Fruit fly (Drosophila melanogaster) whole organism, wandering third instar larva: ENCODE results near the gene CG3223.

Source experiments
- Abd-B ChIP-seq: fragments of >200 bp; optimal IDR thresholded peaks from 2 replicates; lab custom pipeline; 2017; ENCODE audit warnings: missing biosample characterization, missing genetic modification characterization
- CG32264 ChIP-seq: fragments of 200-800 bp; sonication (Bioruptor generic); optimal IDR thresholded peaks from 2 replicates; lab custom pipeline; 2016; ENCODE audit warnings: missing biosample characterization, missing genetic modification characterization
- CG9705 ChIP-seq: fragments of 200-800 bp; sonication (Bioruptor generic); optimal IDR thresholded peaks from 2 replicates; lab custom pipeline; 2018; ENCODE audit warnings: missing biosample characterization, mild to moderate bottlenecking, missing genetic modification characterization
- Dfd ChIP-seq: fragments of >200 bp; optimal IDR thresholded peaks from 2 replicates; lab custom pipeline; 2017; ENCODE audit warnings: missing biosample characterization, missing genetic modification characterization
- Dif ChIP-seq: fragments of 200-275, 200-300 bp; sonication (Bioruptor generic); optimal IDR thresholded peaks from 2 replicates; lab custom pipeline; 2018; ENCODE audit warnings: missing biosample characterization, missing genetic modification characterization; ENCODE audit not compliant: partially characterized antibody
- GATAd ChIP-seq: sonication (Bioruptor generic); optimal IDR thresholded peaks from 2 replicates; lab custom pipeline; 2016; ENCODE audit warnings: missing biosample characterization, missing genetic modification characterization
- HLH106 ChIP-seq: fragments of 200-800 bp; optimal IDR thresholded peaks from 3 replicates; lab custom pipeline; 2019; ENCODE audit warnings: missing biosample characterization, mild to moderate bottlenecking, missing genetic modification characterization, moderate library complexity
- Hnf4 ChIP-seq: fragments of 200-800 bp; sonication (Bioruptor generic); optimal IDR thresholded peaks from 2 replicates; lab custom pipeline; 2016; ENCODE audit warnings: missing biosample characterization, mild to moderate bottlenecking, missing genetic modification characterization
- Hr78 ChIP-seq: fragments of >200 bp; optimal IDR thresholded peaks from 2 replicates; lab custom pipeline; 2017; ENCODE audit warnings: missing biosample characterization, missing genetic modification characterization
- Hr83 ChIP-seq: fragments of 200-300 bp; sonication (Bioruptor generic); optimal IDR thresholded peaks from 2 replicates; lab custom pipeline; 2016; ENCODE audit warnings: missing biosample characterization, mild to moderate bottlenecking, missing genetic modification characterization, moderate library complexity; ENCODE audit not compliant: poor library complexity, severe bottlenecking
- Jra ChIP-seq: sonication (Bioruptor generic); optimal IDR thresholded peaks from 2 replicates; lab custom pipeline; 2016; ENCODE audit warnings: missing biosample characterization, missing genetic modification characterization
- Mio ChIP-seq: sonication (Bioruptor generic); optimal IDR thresholded peaks from 2 replicates; lab custom pipeline; 2016; ENCODE audit warnings: missing biosample characterization, missing genetic modification characterization
- Myc ChIP-seq: fragments of >200 bp; optimal IDR thresholded peaks from 2 replicates; lab custom pipeline; 2017
- OdsH ChIP-seq: fragments of 200-800 bp; sonication (Bioruptor generic); optimal IDR thresholded peaks from 2 replicates; lab custom pipeline; 2016; ENCODE audit warnings: missing biosample characterization, mild to moderate bottlenecking, missing genetic modification characterization
- Rel ChIP-seq, 2 experiments: fragments of 200-800 bp; sonication (Bioruptor generic) in 1 of 2; optimal IDR thresholded peaks; 2 replicates in 1 of 2; 3 replicates in 1 of 2; lab custom pipeline; 2016 to 2019; ENCODE audit warnings: mild to moderate bottlenecking in 2 of 2, missing biosample characterization in 2 of 2, missing genetic modification characterization in 2 of 2, moderate library complexity in 1 of 2
- Sp1 ChIP-seq: fragments of 200-800 bp; sonication (Bioruptor generic); optimal IDR thresholded peaks from 3 replicates; lab custom pipeline; 2019; ENCODE audit warnings: missing biosample characterization, mild to moderate bottlenecking, missing genetic modification characterization, moderate library complexity
- Vsx2 ChIP-seq: fragments of 200-300, 225-300 bp; sonication (Bioruptor generic); optimal IDR thresholded peaks from 2 replicates; lab custom pipeline; 2018; ENCODE audit warnings: missing biosample characterization, missing genetic modification characterization; ENCODE audit not compliant: partially characterized antibody
- br ChIP-seq: fragments of 200-800 bp; sonication (Bioruptor generic); optimal IDR thresholded peaks from 2 replicates; lab custom pipeline; 2016; ENCODE audit warnings: missing biosample characterization, missing genetic modification characterization
- brk ChIP-seq: fragments of 200-800 bp; sonication (Bioruptor generic); optimal IDR thresholded peaks from 2 replicates; lab custom pipeline; 2016; ENCODE audit warnings: missing biosample characterization, mild to moderate bottlenecking, missing genetic modification characterization
- dmrt93B ChIP-seq: fragments of 200-800 bp; sonication (Bioruptor generic); optimal IDR thresholded peaks from 2 replicates; lab custom pipeline; 2018; ENCODE audit warnings: missing biosample characterization, mild to moderate bottlenecking, missing genetic modification characterization
- dsf ChIP-seq: sonication (Bioruptor generic); optimal IDR thresholded peaks from 2 replicates; lab custom pipeline; 2016; ENCODE audit warnings: missing biosample characterization, missing genetic modification characterization, borderline replicate concordance
- ey ChIP-seq: fragments of 200-800 bp; sonication (Bioruptor generic); optimal IDR thresholded peaks from 2 replicates; lab custom pipeline; 2016; ENCODE audit warnings: missing biosample characterization, missing genetic modification characterization
- foxo ChIP-seq, 2 experiments: fragments of 200-800 bp; sonication (Bioruptor generic); optimal IDR thresholded peaks; 2 replicates in 1 of 2; 3 replicates in 1 of 2; lab custom pipeline; 2016 to 2017; ENCODE audit warnings: missing biosample characterization in 2 of 2, missing genetic modification characterization in 2 of 2
- fru ChIP-seq: fragments of 200-800 bp; sonication (Bioruptor generic); optimal IDR thresholded peaks from 3 replicates; lab custom pipeline; 2016; ENCODE audit warnings: missing biosample characterization, mild to moderate bottlenecking, missing genetic modification characterization
- h ChIP-seq: fragments of 200-800 bp; sonication (Bioruptor generic); optimal IDR thresholded peaks from 3 replicates; lab custom pipeline; 2016; ENCODE audit warnings: missing biosample characterization, mild to moderate bottlenecking, missing genetic modification characterization
- jim ChIP-seq: fragments of 175-275, 200-325 bp; sonication (Bioruptor generic); optimal IDR thresholded peaks from 2 replicates; lab custom pipeline; 2016; ENCODE audit warnings: missing biosample characterization, mild to moderate bottlenecking, missing genetic modification characterization
- lola ChIP-seq: fragments of >200 bp; optimal IDR thresholded peaks from 2 replicates; lab custom pipeline; 2017; ENCODE audit warnings: missing biosample characterization, missing genetic modification characterization
- psq ChIP-seq: fragments of 200-800 bp; sonication (Bioruptor generic); optimal IDR thresholded peaks from 3 replicates; lab custom pipeline; 2017; ENCODE audit warnings: missing biosample characterization, mild to moderate bottlenecking, missing genetic modification characterization, moderate library complexity
- rgr ChIP-seq: fragments of 200-800 bp; sonication (Bioruptor generic); optimal IDR thresholded peaks from 3 replicates; lab custom pipeline; 2016; ENCODE audit warnings: missing biosample characterization, mild to moderate bottlenecking, missing genetic modification characterization
- sage ChIP-seq: fragments of 200-800 bp; sonication (Bioruptor generic); optimal IDR thresholded peaks from 2 replicates; lab custom pipeline; 2016; ENCODE audit warnings: missing biosample characterization, mild to moderate bottlenecking, missing genetic modification characterization
- sv ChIP-seq: fragments of 200-800 bp; sonication (Bioruptor generic); optimal IDR thresholded peaks from 3 replicates; lab custom pipeline; 2016; ENCODE audit warnings: missing biosample characterization, missing genetic modification characterization
- tai ChIP-seq: sonication (Bioruptor generic); optimal IDR thresholded peaks from 2 replicates; lab custom pipeline; 2016; ENCODE audit warnings: missing biosample characterization, missing genetic modification characterization
- usp ChIP-seq: fragments of >200 bp; optimal IDR thresholded peaks from 2 replicates; lab custom pipeline; 2017; ENCODE audit warnings: missing biosample characterization, missing genetic modification characterization
- woc ChIP-seq: sonication (Bioruptor generic); optimal IDR thresholded peaks from 2 replicates; lab custom pipeline; 2016; ENCODE audit warnings: missing biosample characterization, mild to moderate bottlenecking, missing genetic modification characterization

Gene CG3223

DNA sequence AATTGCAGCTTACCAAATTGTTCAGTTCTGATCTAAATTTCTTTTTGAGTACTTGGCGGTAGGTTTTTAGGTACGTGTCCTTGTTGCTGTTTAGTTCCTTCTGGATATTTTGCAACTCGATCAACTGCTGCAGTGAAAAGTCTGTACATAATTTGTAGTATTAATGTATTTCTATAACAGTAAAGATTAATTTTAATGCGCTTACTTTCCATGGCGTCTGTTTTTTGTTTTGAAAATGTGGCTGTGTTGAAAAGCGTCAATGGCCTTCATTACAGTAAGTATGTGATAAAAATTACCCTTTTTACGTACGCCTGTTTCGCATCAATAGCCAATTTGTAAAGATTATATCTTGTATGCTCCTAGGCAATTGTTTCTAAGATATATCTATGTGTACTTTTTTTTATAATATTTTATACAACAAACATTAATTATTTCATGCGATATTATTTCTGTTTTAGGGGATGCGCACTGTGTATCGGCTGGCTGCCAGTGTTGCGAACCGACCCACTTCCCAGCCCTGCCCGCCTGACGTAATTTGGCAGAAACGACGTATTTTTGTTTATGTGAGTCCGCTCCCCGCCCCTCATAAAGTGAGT, 8.0 kb upstream of the CG3223 start, which contains the start of the genes Kmn2 and CG2698:
Gene Kmn2 (minus strand): TSS at position 236 of the 596 bp plus-strand sequence.
Gene CG2698 (plus strand): TSS at position 489 of the 596 bp plus-strand sequence.
- TF ChIP-seq brk (peak; percentile 96), Hnf4 (GFP tag; lab: Kevin White, UChicago) (peak; percentile 95), GATAd (peak; percentile 69), sv (GFP tag; lab: Kevin White, UChicago) (peak; percentile 92), woc (GFP tag; lab: Kevin White, UChicago) (peak; percentile 93), Sp1 (peak; percentile 96), Dif (GFP tag; lab: Kevin White, UChicago) (no peak), fru (GFP tag; lab: Kevin White, UChicago) (peak; percentile 94), ey (GFP tag; lab: Kevin White, UChicago) (peak; percentile 93), Hr78 (no peak), foxo (GFP tag; optimal IDR thresholded peaks at IDR 0.05; lab: Kevin White, UChicago) (peak in 1 of 2 experiments; percentile 97), lola (GFP tag; lab: Kevin White, UChicago) (no peak), rgr (GFP tag; lab: Kevin White, UChicago) (peak; percentile 97), Mio (GFP tag; lab: Kevin White, UChicago) (peak; percentile 58), HLH106 (peak; percentile 97), Vsx2 (GFP tag; lab: Kevin White, UChicago) (no peak), tai (GFP tag; lab: Kevin White, UChicago) (no peak), jim (GFP tag; lab: Kevin White, UChicago) (no peak), Jra (GFP tag; lab: Kevin White, UChicago) (peak; percentile 92), OdsH (GFP tag; lab: Kevin White, UChicago) (peak; percentile 97), dsf (GFP tag; lab: Kevin White, UChicago) (peak; percentile 91), usp (no peak), dmrt93B (GFP tag; lab: Kevin White, UChicago) (peak; percentile 97), h (GFP tag; lab: Kevin White, UChicago) (peak; percentile 96), br (GFP tag; lab: Kevin White, UChicago) (peak; percentile 93), CG32264 (GFP tag; lab: Kevin White, UChicago) (peak; percentile 77), psq (peak; percentile 95), Dfd (GFP tag; lab: Kevin White, UChicago) (no peak), Myc (lab: Kevin White, UChicago) (peak; percentile 64), CG9705 (GFP tag; lab: Kevin White, UChicago) (peak; percentile 90), Hr83 (GFP tag; lab: Kevin White, UChicago) (peak; percentile 65), Rel (GFP tag; optimal IDR thresholded peaks at IDR 0.05; lab: Kevin White, UChicago) (no peak), Rel (tag; optimal IDR thresholded peaks at IDR 0.05; lab: Kevin White, UChicago) (peak; percentile 83), Abd-B (GFP tag; lab: Kevin White, UChicago) (no peak), sage (GFP tag; lab: Kevin White, UChicago) (peak; percentile 95)

DNA sequence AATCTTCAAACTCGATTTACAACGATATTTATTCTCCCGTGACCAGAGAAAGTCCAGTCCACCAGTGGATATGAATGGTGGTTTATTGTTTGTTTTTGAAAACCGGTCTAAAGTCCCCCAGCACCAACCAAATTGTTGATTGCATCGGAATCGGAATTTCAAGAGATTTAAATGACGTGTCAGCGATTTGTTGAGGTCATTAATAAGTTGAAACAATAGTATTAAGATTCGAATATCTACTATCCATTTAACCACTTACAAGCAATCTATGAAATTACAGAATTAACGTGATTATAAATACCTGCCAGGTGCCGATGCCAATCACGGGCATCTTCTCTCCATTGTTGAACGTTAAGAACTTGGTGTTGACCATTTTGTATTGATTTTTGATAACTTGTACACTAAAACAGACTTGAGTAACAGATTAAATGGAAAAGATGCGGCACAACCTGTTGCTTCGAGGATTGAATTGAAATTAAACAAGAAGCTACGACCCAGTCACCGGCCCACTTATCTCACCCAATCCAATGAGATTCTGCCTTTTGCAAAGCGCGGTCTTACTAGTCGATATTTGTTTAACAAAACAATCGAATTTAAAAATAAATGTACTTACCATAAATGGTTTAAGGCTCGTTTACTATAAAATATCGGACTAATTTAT, 1.5 kb upstream of the CG3223 start, which contains the start of gene CG2767:
Gene CG2767 (minus strand): TSS at position 516 of the 661 bp plus-strand sequence.
- TF ChIP-seq HLH106: no peak
- peak; percentile 20 for TF ChIP-seq Hnf4 (GFP tag; lab: Kevin White, UChicago)
- TF ChIP-seq Hr83 (GFP tag; lab: Kevin White, UChicago): peak; percentile 11
- TF ChIP-seq Dfd (GFP tag; lab: Kevin White, UChicago): no peak
- TF ChIP-seq brk: no peak
- TF ChIP-seq woc (GFP tag; lab: Kevin White, UChicago): no peak
- peak; percentile 45 for TF ChIP-seq Sp1
- TF ChIP-seq Rel (GFP tag; optimal IDR thresholded peaks at IDR 0.05; lab: Kevin White, UChicago): no peak
- TF ChIP-seq Rel (tag; optimal IDR thresholded peaks at IDR 0.05; lab: Kevin White, UChicago): peak; percentile 48
